Worm (Caenorhabditis elegans) whole organism, L1 larva: Measurements from ENCODE around the gene atf-2.
A peak's percentile ranks its signal among the peaks of the same experiment; 100 is the strongest.

Experiments
- C16A3.4 ChIP-seq: fragments of 150-350 bp; optimal IDR thresholded peaks from 2 replicates; lab custom pipeline; 2014; ENCODE audit warnings: missing biosample characterization, missing genetic modification characterization
- Y116A8C.19 ChIP-seq: sonication (generic microtip); optimal IDR thresholded peaks from 2 replicates; lab custom pipeline; 2016; ENCODE audit warnings: missing compliant biosample characterization, missing genetic modification characterization, borderline replicate concordance
- aha-1 ChIP-seq: fragments of 150-350 bp; optimal IDR thresholded peaks from 2 replicates; lab custom pipeline; 2014; ENCODE audit warnings: missing biosample characterization, missing genetic modification characterization
- ama-1 ChIP-seq: fragments of 150-350 bp; optimal IDR thresholded peaks from 2 replicates; lab custom pipeline; 2014
- blmp-1 ChIP-seq: fragments of 150-350 bp; optimal IDR thresholded peaks from 2 replicates; lab custom pipeline; 2014; ENCODE audit warnings: missing biosample characterization, missing genetic modification characterization
- ceh-63 ChIP-seq: fragments of 200-800 bp; sonication (Bioruptor generic); optimal IDR thresholded peaks from 2 replicates; lab custom pipeline; 2018; ENCODE audit warnings: mild to moderate bottlenecking, missing genetic modification characterization, missing compliant biosample characterization
- ceh-8 ChIP-seq: fragments of 200-800 bp; sonication (Bioruptor generic); optimal IDR thresholded peaks from 2 replicates; lab custom pipeline; 2018; ENCODE audit warnings: mild to moderate bottlenecking, missing genetic modification characterization, moderate library complexity, missing compliant biosample characterization
- ceh-88 ChIP-seq: fragments of 200-800 bp; sonication (Bioruptor generic); IDR thresholded peaks from 2 replicates; pipeline ENCODE4 v1.3.6; 2022; ENCODE audit warnings: missing genetic modification characterization, missing compliant biosample characterization
- ceh-90 ChIP-seq: sonication (generic microtip); optimal IDR thresholded peaks from 2 replicates; lab custom pipeline; 2016; ENCODE audit warnings: missing genetic modification characterization, missing compliant biosample characterization
- ces-1 ChIP-seq: fragments of 150-350 bp; optimal IDR thresholded peaks from 2 replicates; lab custom pipeline; 2014; ENCODE audit warnings: missing biosample characterization, missing genetic modification reagents, missing genetic modification characterization
- dsc-1 ChIP-seq: sonication (generic microtip); optimal IDR thresholded peaks from 2 replicates; lab custom pipeline; 2016; ENCODE audit warnings: mild to moderate bottlenecking, missing genetic modification characterization, missing compliant biosample characterization
- efl-1 ChIP-seq, 4 experiments: fragments of 150-350 bp; optimal IDR thresholded peaks in 3 of 4; peaks in 1 of 4; 1 replicate in 1 of 4; 2 replicates in 3 of 4; lab custom pipeline; 2014; ENCODE audit warnings: missing biosample characterization in 2 of 4, missing genetic modification characterization in 2 of 4, missing genetic modification reagents in 2 of 4
- efl-3 ChIP-seq: fragments of 200-800 bp; sonication (Bioruptor generic); optimal IDR thresholded peaks from 2 replicates; lab custom pipeline; 2018; ENCODE audit warnings: mild to moderate bottlenecking, missing genetic modification characterization, missing compliant biosample characterization
- egl-27 ChIP-seq, 2 experiments: fragments of 150-350 bp in 1 of 2; sonication (generic microtip); optimal IDR thresholded peaks; 3 replicates each; lab custom pipeline; 2017 to 2018; ENCODE audit warnings: missing biosample characterization in 2 of 2, missing genetic modification characterization in 2 of 2, missing genetic modification reagents in 2 of 2
- elt-3 ChIP-seq, 6 experiments: fragments of 150-350 bp in 1 of 6; sonication (generic microtip); optimal IDR thresholded peaks; 2 replicates each; lab custom pipeline; 2017 to 2018; ENCODE audit warnings: missing biosample characterization in 6 of 6, missing genetic modification characterization in 6 of 6, inconsistent platforms in 1 of 6
- ets-5 ChIP-seq: fragments of 200-800 bp; sonication (Bioruptor generic); IDR thresholded peaks from 2 replicates; pipeline ENCODE4 v1.3.6; 2022; ENCODE audit warnings: missing genetic modification characterization, missing compliant biosample characterization
- fkh-10 ChIP-seq: sonication (generic microtip); optimal IDR thresholded peaks from 2 replicates; lab custom pipeline; 2017; ENCODE audit warnings: missing biosample characterization, missing genetic modification reagents, missing genetic modification characterization
- fos-1 ChIP-seq: fragments of 150-350 bp; optimal IDR thresholded peaks from 2 replicates; lab custom pipeline; 2014; ENCODE audit warnings: missing biosample characterization, missing genetic modification characterization
- hlh-4 ChIP-seq: sonication (generic microtip); optimal IDR thresholded peaks from 2 replicates; lab custom pipeline; 2016; ENCODE audit warnings: mild to moderate bottlenecking, missing genetic modification characterization, missing compliant biosample characterization
- irx-1 ChIP-seq: sonication (generic microtip); optimal IDR thresholded peaks from 2 replicates; lab custom pipeline; 2016; ENCODE audit warnings: missing genetic modification characterization, missing compliant biosample characterization
- isw-1 ChIP-seq: fragments of 200-800 bp; sonication (Bioruptor generic); IDR thresholded peaks from 2 replicates; pipeline ENCODE4 v1.3.6; 2022; ENCODE audit warnings: missing genetic modification characterization, missing compliant biosample characterization
- jun-1 ChIP-seq: fragments of 150-350 bp; optimal IDR thresholded peaks from 2 replicates; lab custom pipeline; 2014; ENCODE audit warnings: missing biosample characterization, missing genetic modification reagents, missing genetic modification characterization
- lin-13 ChIP-seq: fragments of 150-350 bp; optimal IDR thresholded peaks from 2 replicates; lab custom pipeline; 2014; ENCODE audit warnings: missing biosample characterization, missing genetic modification reagents, missing genetic modification characterization
- lsy-2 ChIP-seq, 2 experiments: fragments of 150-350 bp; optimal IDR thresholded peaks; 2 replicates each; lab custom pipeline; 2014; ENCODE audit warnings: missing biosample characterization in 2 of 2, missing genetic modification characterization in 2 of 2
- mdl-1 ChIP-seq, 2 experiments: fragments of 150-350 bp; optimal IDR thresholded peaks; 2 replicates each; lab custom pipeline; 2014 to 2017; ENCODE audit warnings: missing biosample characterization in 2 of 2, missing genetic modification characterization in 2 of 2, inconsistent platforms in 1 of 2
- mef-2 ChIP-seq: fragments of 150-350 bp; optimal IDR thresholded peaks from 2 replicates; lab custom pipeline; 2014; ENCODE audit warnings: missing biosample characterization, missing genetic modification characterization
- nhr-20 ChIP-seq: sonication (generic microtip); optimal IDR thresholded peaks from 2 replicates; lab custom pipeline; 2016; ENCODE audit warnings: mild to moderate bottlenecking, missing genetic modification characterization, missing compliant biosample characterization
- nhr-237 ChIP-seq: fragments of 150-350 bp; optimal IDR thresholded peaks from 2 replicates; lab custom pipeline; 2014; ENCODE audit warnings: missing biosample characterization, missing genetic modification characterization
- nhr-28 ChIP-seq: fragments of 150-350 bp; optimal IDR thresholded peaks from 2 replicates; lab custom pipeline; 2014; ENCODE audit warnings: missing biosample characterization, missing genetic modification characterization
- nhr-47 ChIP-seq: sonication (generic microtip); optimal IDR thresholded peaks from 2 replicates; lab custom pipeline; 2016; ENCODE audit warnings: mild to moderate bottlenecking, missing genetic modification characterization, moderate library complexity, missing compliant biosample characterization
- nhr-71 ChIP-seq: sonication (generic microtip); optimal IDR thresholded peaks from 2 replicates; lab custom pipeline; 2016; ENCODE audit warnings: mild to moderate bottlenecking, missing genetic modification characterization, moderate library complexity, missing compliant biosample characterization
- nhr-77 ChIP-seq: fragments of 150-350 bp; optimal IDR thresholded peaks from 2 replicates; lab custom pipeline; 2014; ENCODE audit warnings: missing biosample characterization, missing genetic modification characterization
- nhr-84 ChIP-seq: sonication (generic microtip); optimal IDR thresholded peaks from 2 replicates; lab custom pipeline; 2017; ENCODE audit warnings: missing biosample characterization, missing genetic modification characterization
- nhr-85 ChIP-seq: sonication (generic microtip); peaks from one replicate; lab custom pipeline; 2016; ENCODE audit warnings: missing genetic modification characterization, inconsistent platforms, missing compliant biosample characterization
- pag-3 ChIP-seq: sonication (generic microtip); optimal IDR thresholded peaks from 2 replicates; lab custom pipeline; 2017; ENCODE audit warnings: missing genetic modification characterization, mild to moderate bottlenecking, missing compliant biosample characterization, antibody characterized with exemption, borderline replicate concordance; ENCODE audit not compliant: insufficient read depth
- pax-3 ChIP-seq: fragments of 200-800 bp; sonication (Bioruptor generic); optimal IDR thresholded peaks from 2 replicates; lab custom pipeline; 2018; ENCODE audit warnings: mild to moderate bottlenecking, missing genetic modification characterization, moderate library complexity, missing compliant biosample characterization
- pqm-1 ChIP-seq: sonication (generic microtip); optimal IDR thresholded peaks from 3 replicates; lab custom pipeline; 2017; ENCODE audit warnings: missing biosample characterization, missing genetic modification characterization
- skn-1 ChIP-seq: fragments of 150-350 bp; optimal IDR thresholded peaks from 2 replicates; lab custom pipeline; 2014; ENCODE audit warnings: missing biosample characterization, missing genetic modification characterization
- snu-23 ChIP-seq: sonication (generic microtip); optimal IDR thresholded peaks from 2 replicates; lab custom pipeline; 2016; ENCODE audit warnings: missing genetic modification characterization, missing compliant biosample characterization
- sox-4 ChIP-seq: sonication (generic microtip); optimal IDR thresholded peaks from 2 replicates; lab custom pipeline; 2016; ENCODE audit warnings: missing genetic modification characterization, missing compliant biosample characterization
- sptf-1 ChIP-seq: fragments of 150-350 bp; optimal IDR thresholded peaks from 2 replicates; lab custom pipeline; 2014; ENCODE audit warnings: missing biosample characterization, missing genetic modification characterization
- sup-37 ChIP-seq: fragments of 200-800 bp; sonication (Bioruptor generic); optimal IDR thresholded peaks from 2 replicates; lab custom pipeline; 2018; ENCODE audit warnings: mild to moderate bottlenecking, missing genetic modification characterization, missing compliant biosample characterization
- swsn-7 ChIP-seq: sonication (generic microtip); optimal IDR thresholded peaks from 2 replicates; lab custom pipeline; 2016; ENCODE audit warnings: missing genetic modification characterization, missing compliant biosample characterization
- tlp-1 ChIP-seq: fragments of 150-350 bp; optimal IDR thresholded peaks from 2 replicates; lab custom pipeline; 2014; ENCODE audit warnings: missing biosample characterization, missing genetic modification characterization
- unc-130 ChIP-seq: fragments of 150-350 bp; optimal IDR thresholded peaks from 2 replicates; lab custom pipeline; 2017; ENCODE audit warnings: missing biosample characterization, missing genetic modification characterization, inconsistent platforms
- unc-30 ChIP-seq: sonication (generic microtip); optimal IDR thresholded peaks from 2 replicates; lab custom pipeline; 2017; ENCODE audit warnings: missing biosample characterization, missing genetic modification characterization
- unc-62 ChIP-seq: fragments of 150-350 bp; optimal IDR thresholded peaks from 2 replicates; lab custom pipeline; 2014; ENCODE audit warnings: missing biosample characterization, missing genetic modification reagents, missing genetic modification characterization
- unc-86 ChIP-seq: sonication (generic microtip); optimal IDR thresholded peaks from 2 replicates; lab custom pipeline; 2016; ENCODE audit warnings: missing genetic modification characterization, missing compliant biosample characterization
- unc-98 ChIP-seq: fragments of 200-800 bp; sonication (Bioruptor generic); IDR thresholded peaks from 2 replicates; pipeline ENCODE4 v1.3.6; 2022; ENCODE audit warnings: missing genetic modification characterization, missing compliant biosample characterization
- xbp-1 ChIP-seq: sonication (generic microtip); optimal IDR thresholded peaks from 2 replicates; lab custom pipeline; 2016; ENCODE audit warnings: missing genetic modification characterization, missing compliant biosample characterization
- zag-1 ChIP-seq: fragments of 150-350 bp; optimal IDR thresholded peaks from 2 replicates; lab custom pipeline; 2014; ENCODE audit warnings: missing biosample characterization, missing genetic modification characterization
- zip-4 ChIP-seq: fragments of 200-800 bp; sonication (Bioruptor generic); optimal IDR thresholded peaks from 2 replicates; lab custom pipeline; 2018; ENCODE audit warnings: mild to moderate bottlenecking, missing genetic modification characterization, moderate library complexity, missing compliant biosample characterization
- ztf-11 ChIP-seq, 2 experiments: sonication (generic microtip); optimal IDR thresholded peaks; 2 replicates each; lab custom pipeline; 2016 to 2017; ENCODE audit warnings: missing genetic modification characterization in 2 of 2, missing biosample characterization in 1 of 2, missing compliant biosample characterization in 1 of 2

atf-2 gene

ce11 chrII:8716231-8716878 lies 35.4 kb upstream of the atf-2 start, which contains the start of the genes cyn-11 and T01B7.5:
Gene cyn-11 (minus strand): TSS chrII:8716281.
Gene T01B7.5 (plus strand): TSS chrII:8716828.
- no peak for TF ChIP-seq Y116A8C.19 (tag; lab: Kevin White, UChicago)
- TF ChIP-seq ceh-63 (GFP tag; lab: Kevin White, UChicago), result no peak
- TF ChIP-seq ceh-88 (GFP tag; lab: Robert Waterston, UW), result no peak
- TF ChIP-seq elt-3 (tag; optimal IDR thresholded peaks at IDR 0.05; lab: Kevin White, UChicago), result no peak
- TF ChIP-seq sup-37 (GFP tag; lab: Kevin White, UChicago), result no peak
- no peak for TF ChIP-seq irx-1 (tag; lab: Kevin White, UChicago)
- TF ChIP-seq blmp-1, result peak; percentile 52
- no peak for TF ChIP-seq nhr-28 (tag; lab: Kevin White, UChicago)
- no peak for TF ChIP-seq ceh-90 (tag; lab: Kevin White, UChicago)
- TF ChIP-seq hlh-4 (tag; lab: Kevin White, UChicago), result no peak
- TF ChIP-seq zip-4 (GFP tag; lab: Kevin White, UChicago), result no peak
- TF ChIP-seq unc-62, result no peak
- peak; percentile 40 for TF ChIP-seq snu-23 (GFP tag; lab: Kevin White, UChicago)
- no peak for TF ChIP-seq sptf-1
- no peak for TF ChIP-seq nhr-84 (tag; lab: Kevin White, UChicago)
- peak; percentile 32 to 36 for TF ChIP-seq efl-1 (optimal IDR thresholded peaks at IDR 0.05; lab: Kevin White, UChicago)
- peak; percentile 25 to 86 for TF ChIP-seq efl-1 (GFP tag; optimal IDR thresholded peaks at IDR 0.05 in 1 of 2; lab: Kevin White, UChicago)
- TF ChIP-seq efl-3 (GFP tag; lab: Kevin White, UChicago), result no peak
- no peak for TF ChIP-seq dsc-1 (tag; lab: Kevin White, UChicago)
- no peak for TF ChIP-seq ets-5 (GFP tag; lab: Robert Waterston, UW)
- TF ChIP-seq fos-1 (tag; lab: Kevin White, UChicago), result no peak
- no peak for TF ChIP-seq nhr-85 (tag; lab: Kevin White, UChicago)
- TF ChIP-seq zag-1 (tag; lab: Kevin White, UChicago), result no peak
- peak; percentile 12 for TF ChIP-seq swsn-7 (tag; lab: Kevin White, UChicago)
- no peak for TF ChIP-seq tlp-1
- TF ChIP-seq xbp-1 (tag; lab: Kevin White, UChicago), result peak; percentile 12
- TF ChIP-seq nhr-77 (tag; lab: Kevin White, UChicago), result no peak
- no peak for TF ChIP-seq lin-13
- TF ChIP-seq pqm-1 (tag; lab: Kevin White, UChicago), result no peak
- peak; percentile 23 for TF ChIP-seq nhr-71 (tag; lab: Kevin White, UChicago)
- no peak for TF ChIP-seq ces-1 (GFP tag; lab: Kevin White, UChicago)
- TF ChIP-seq mef-2, result no peak
- no peak for TF ChIP-seq nhr-237
- no peak for TF ChIP-seq pag-3
- no peak for TF ChIP-seq skn-1 (tag; lab: Kevin White, UChicago)
- no peak for TF ChIP-seq ceh-8 (GFP tag; lab: Kevin White, UChicago)
- TF ChIP-seq lsy-2 (tag; optimal IDR thresholded peaks at IDR 0.05; lab: Kevin White, UChicago), result peak; percentile 27 to 54
- TF ChIP-seq sox-4 (tag; lab: Kevin White, UChicago), result no peak
- TF ChIP-seq ztf-11 (tag; optimal IDR thresholded peaks at IDR 0.05; lab: Kevin White, UChicago), result no peak
- no peak for TF ChIP-seq aha-1 (tag; lab: Kevin White, UChicago)
- no peak for TF ChIP-seq unc-130 (tag; lab: Kevin White, UChicago)
- no peak for TF ChIP-seq jun-1 (tag; lab: Kevin White, UChicago)
- peak; percentile 4 for TF ChIP-seq nhr-47 (tag; lab: Kevin White, UChicago)
- TF ChIP-seq isw-1 (GFP tag; lab: Robert Waterston, UW), result no peak
- TF ChIP-seq C16A3.4, result peak; percentile 31
- TF ChIP-seq unc-86, result no peak
- TF ChIP-seq ama-1, result no peak
- TF ChIP-seq pax-3 (tag; lab: Kevin White, UChicago), result no peak
- no peak for TF ChIP-seq unc-98 (GFP tag; lab: Robert Waterston, UW)
- TF ChIP-seq fkh-10 (GFP tag; lab: Kevin White, UChicago), result no peak
- TF ChIP-seq nhr-20, result peak; percentile 33
- no peak for TF ChIP-seq unc-30 (tag; lab: Kevin White, UChicago)
- no peak for TF ChIP-seq egl-27 (tag; optimal IDR thresholded peaks at IDR 0.05; lab: Kevin White, UChicago)
- no peak for TF ChIP-seq mdl-1 (tag; optimal IDR thresholded peaks at IDR 0.05; lab: Kevin White, UChicago)
